Fruit fly (Drosophila melanogaster): Measurements from ENCODE around the gene Pfdn1.

- TF ChIP-seq Hr78 (GFP tag; optimal IDR thresholded peaks at IDR 0.05) (no peak), psq (GFP tag; optimal IDR thresholded peaks at IDR 0.05) (no peak), Mio (GFP tag; optimal IDR thresholded peaks at IDR 0.05) (no peak), lola (GFP tag; optimal IDR thresholded peaks at IDR 0.05) (no peak), usp (GFP tag; optimal IDR thresholded peaks at IDR 0.05) (no peak), br (GFP tag; optimal IDR thresholded peaks at IDR 0.05) (no peak), CrebA (GFP tag; optimal IDR thresholded peaks at IDR 0.05; ENCODE audit: borderline replicate concordance) (no peak)
Measured at dm6 chr2L:6074314-6074713, 5.4 kb downstream of the Pfdn1 start.
